Worm (Caenorhabditis elegans): Measurements from ENCODE around the gene Y5H2A.4.

The Y5H2A.4 gene

DNA sequence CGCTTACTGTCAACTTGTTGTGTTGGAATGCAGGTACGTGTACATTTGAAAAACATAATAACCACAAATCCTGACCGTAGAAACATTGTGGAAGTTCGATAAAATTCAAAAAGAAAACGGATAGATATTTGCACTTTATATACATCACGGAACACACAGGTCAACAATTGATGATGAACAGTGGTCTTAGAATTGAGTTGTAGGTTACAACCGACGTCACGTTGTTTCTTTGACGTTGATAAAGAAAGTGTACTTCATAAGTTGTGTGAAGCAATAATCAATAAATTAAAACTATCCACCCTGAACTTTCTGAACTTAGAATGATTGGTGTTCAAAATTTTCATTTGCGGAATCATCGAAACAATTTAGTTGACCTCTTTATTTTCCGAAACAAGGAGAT lies 2.4 kb downstream of the Y5H2A.4 start, which contains the start of gene Y5H2A.1:
TSS of gene Y5H2A.1 (minus strand) at position 101 of the 400 bp plus-strand sequence.
- no peak for TF ChIP-seq zip-8 (tag; optimal IDR thresholded peaks at IDR 0.05)
- TF ChIP-seq hlh-1 (tag; optimal IDR thresholded peaks at IDR 0.05): no peak
- no peak for TF ChIP-seq unc-120 (tag; optimal IDR thresholded peaks at IDR 0.05; ENCODE audit: poor library complexity, severe bottlenecking)
- TF ChIP-seq snpc-4 (tag; optimal IDR thresholded peaks at IDR 0.05): no peak
- no peak for TF ChIP-seq mls-2 (tag; optimal IDR thresholded peaks at IDR 0.05)
- TF ChIP-seq blmp-1 (tag; optimal IDR thresholded peaks at IDR 0.05): no peak
- no peak for TF ChIP-seq nhr-2 (tag; optimal IDR thresholded peaks at IDR 0.05)
- TF ChIP-seq flh-1 (GFP tag; optimal IDR thresholded peaks at IDR 0.05): no peak
- no peak for TF ChIP-seq sem-2 (GFP tag; optimal IDR thresholded peaks at IDR 0.05)
- no peak for TF ChIP-seq drap-1 (GFP tag; optimal IDR thresholded peaks at IDR 0.05)
- no peak for TF ChIP-seq pha-4 (tag; optimal IDR thresholded peaks at IDR 0.05)

DNA sequence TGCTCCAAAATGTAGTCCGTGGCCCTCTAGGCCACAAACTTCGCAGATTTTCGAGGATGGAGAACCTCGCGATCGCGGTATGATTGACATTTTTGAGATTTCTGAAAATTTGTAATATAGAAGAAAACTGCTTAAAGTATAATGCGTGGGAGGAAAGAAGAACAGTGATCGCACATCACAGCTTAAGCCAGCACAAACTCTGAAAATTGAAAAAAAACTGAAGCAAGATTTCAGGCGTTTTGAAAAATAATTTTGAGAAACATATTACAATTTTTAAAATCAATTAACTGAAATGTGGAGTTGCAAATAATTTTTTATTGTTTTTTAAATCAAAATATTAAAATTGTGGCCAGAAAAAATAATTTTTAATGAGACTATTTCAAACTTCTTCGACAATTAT lies 7.2 kb downstream of the Y5H2A.4 start, which contains the start of gene nhr-275:
TSS of gene nhr-275 (minus strand) at position 101 of the 400 bp plus-strand sequence.
- no peak for TF ChIP-seq ham-2 (GFP tag; optimal IDR thresholded peaks at IDR 0.05)
- no peak for TF ChIP-seq drap-1 (GFP tag; optimal IDR thresholded peaks at IDR 0.05)
- TF ChIP-seq bed-3 (GFP tag; optimal IDR thresholded peaks at IDR 0.05): no peak
- TF ChIP-seq elt-3 (tag; optimal IDR thresholded peaks at IDR 0.05): no peak
- no peak for TF ChIP-seq lsy-2 (tag; optimal IDR thresholded peaks at IDR 0.05)
- TF ChIP-seq zip-8 (tag; optimal IDR thresholded peaks at IDR 0.05): no peak
- no peak for TF ChIP-seq sem-2 (GFP tag; optimal IDR thresholded peaks at IDR 0.05)
- TF ChIP-seq lin-13 (tag; optimal IDR thresholded peaks at IDR 0.05): no peak
- TF ChIP-seq ceh-39 (tag; optimal IDR thresholded peaks at IDR 0.05): no peak
- TF ChIP-seq flh-1 (GFP tag; optimal IDR thresholded peaks at IDR 0.05): no peak
- no peak for TF ChIP-seq pha-4 (tag; optimal IDR thresholded peaks at IDR 0.05)
- TF ChIP-seq elt-1 (tag; optimal IDR thresholded peaks at IDR 0.05; ENCODE audit: borderline replicate concordance, insufficient read depth): no peak
- no peak for TF ChIP-seq nhr-76 (tag; optimal IDR thresholded peaks at IDR 0.05)
- TF ChIP-seq sptf-1 (tag; optimal IDR thresholded peaks at IDR 0.05): no peak

DNA sequence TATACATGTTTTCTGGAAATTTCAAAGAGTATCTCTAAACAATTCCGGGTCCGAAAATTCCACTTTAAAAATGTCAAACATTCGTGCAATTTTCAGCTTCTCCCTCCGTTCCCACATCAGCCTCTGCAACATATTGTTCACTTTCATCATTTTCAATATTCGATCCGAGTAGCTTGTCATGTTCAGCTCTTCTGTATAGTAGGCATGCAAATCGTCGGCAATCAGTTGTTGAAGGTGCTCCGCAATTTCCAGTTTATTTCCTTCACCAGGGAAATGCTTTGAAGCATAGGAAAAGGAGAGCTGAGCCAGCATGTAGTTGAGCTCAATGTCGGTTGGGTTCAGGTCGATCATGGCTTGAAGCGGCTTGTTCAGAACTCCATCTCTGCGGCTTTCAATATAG lies 9.2 kb downstream of the Y5H2A.4 start:
- TF ChIP-seq bed-3 (GFP tag; optimal IDR thresholded peaks at IDR 0.05): no peak
- no peak for TF ChIP-seq zip-8 (tag; optimal IDR thresholded peaks at IDR 0.05)
- no peak for TF ChIP-seq elt-1 (tag; optimal IDR thresholded peaks at IDR 0.05; ENCODE audit: borderline replicate concordance, insufficient read depth)
- TF ChIP-seq unc-39 (tag; optimal IDR thresholded peaks at IDR 0.05): no peak
- TF ChIP-seq nhr-28 (tag; optimal IDR thresholded peaks at IDR 0.05): no peak
- TF ChIP-seq hlh-1 (tag; optimal IDR thresholded peaks at IDR 0.05): no peak
- no peak for TF ChIP-seq ceh-83 (GFP tag; optimal IDR thresholded peaks at IDR 0.05)
- no peak for TF ChIP-seq nhr-76 (tag; optimal IDR thresholded peaks at IDR 0.05)
- no peak for TF ChIP-seq sem-2 (GFP tag; optimal IDR thresholded peaks at IDR 0.05)
- no peak for TF ChIP-seq snpc-4 (tag; optimal IDR thresholded peaks at IDR 0.05)
- no peak for TF ChIP-seq mls-2 (tag; optimal IDR thresholded peaks at IDR 0.05)
- no peak for TF ChIP-seq ces-1 (GFP tag; optimal IDR thresholded peaks at IDR 0.05)
- TF ChIP-seq ham-2 (GFP tag; optimal IDR thresholded peaks at IDR 0.05): no peak
- TF ChIP-seq ceh-43 (GFP tag; optimal IDR thresholded peaks at IDR 0.05): no peak
- TF ChIP-seq lin-32 (GFP tag; optimal IDR thresholded peaks at IDR 0.05): no peak
- no peak for TF ChIP-seq mep-1 (tag; optimal IDR thresholded peaks at IDR 0.05)

DNA sequence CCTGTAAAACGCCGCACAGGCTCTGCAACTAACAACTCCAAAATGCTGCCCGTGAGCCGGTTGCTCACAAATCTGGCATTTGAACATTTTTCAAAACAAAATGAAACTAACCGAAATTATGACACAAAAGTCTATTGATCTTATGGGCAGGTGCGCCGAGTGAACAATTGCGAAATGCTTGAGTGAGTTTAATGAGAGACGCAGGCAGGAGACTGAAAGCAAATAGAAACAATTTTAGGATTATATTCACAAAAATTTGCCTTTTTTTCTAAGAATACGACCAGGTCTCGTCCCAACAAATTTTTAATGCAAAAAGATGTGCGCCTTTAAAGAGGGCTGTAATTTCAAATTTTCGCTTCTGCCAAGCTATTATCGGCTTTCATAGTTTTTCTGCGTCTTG lies 9.7 kb downstream of the Y5H2A.4 start, which contains the start of gene nhr-183:
TSS of gene nhr-183 (minus strand) at position 180 of the 400 bp plus-strand sequence.
- TF ChIP-seq ces-1 (GFP tag; optimal IDR thresholded peaks at IDR 0.05) (no peak), lin-32 (GFP tag; optimal IDR thresholded peaks at IDR 0.05) (no peak), lsy-2 (tag; optimal IDR thresholded peaks at IDR 0.05) (no peak), elt-1 (tag; optimal IDR thresholded peaks at IDR 0.05; ENCODE audit: borderline replicate concordance, insufficient read depth) (no peak), unc-39 (tag; optimal IDR thresholded peaks at IDR 0.05) (no peak), snpc-4 (tag; optimal IDR thresholded peaks at IDR 0.05) (no peak), M03D4.4 (tag; optimal IDR thresholded peaks at IDR 0.05) (no peak), nhr-12 (tag; optimal IDR thresholded peaks at IDR 0.05) (no peak), ztf-11 (tag; optimal IDR thresholded peaks at IDR 0.05) (no peak), nhr-28 (tag; optimal IDR thresholded peaks at IDR 0.05) (no peak), sem-2 (GFP tag; optimal IDR thresholded peaks at IDR 0.05) (no peak), drap-1 (GFP tag; optimal IDR thresholded peaks at IDR 0.05) (no peak)

DNA sequence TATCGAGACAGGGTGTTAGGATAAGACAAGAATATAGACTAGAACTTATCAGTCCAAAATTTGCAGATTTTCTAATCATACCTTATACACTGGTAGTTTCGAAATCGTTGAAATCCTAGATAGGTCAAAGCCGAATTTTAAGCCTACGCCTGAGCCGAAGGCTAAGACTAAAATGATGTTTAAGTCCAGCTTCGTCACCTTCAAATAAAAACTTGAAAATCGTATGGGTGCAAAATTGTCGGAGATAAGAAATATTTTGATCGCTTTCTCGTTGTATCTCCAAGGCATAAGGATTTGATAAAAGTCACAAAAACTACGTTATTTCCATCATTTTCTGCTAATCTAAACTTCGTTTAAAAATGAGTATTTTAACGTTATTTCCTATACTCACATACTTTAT lies 13.5 kb downstream of the Y5H2A.4 start, which contains the start of gene F41B5.12:
TSS of gene F41B5.12 (plus strand) at position 301 of the 400 bp plus-strand sequence.
- TF ChIP-seq ceh-39 (tag; optimal IDR thresholded peaks at IDR 0.05): no peak
- no peak for TF ChIP-seq drap-1 (GFP tag; optimal IDR thresholded peaks at IDR 0.05)
- TF ChIP-seq lin-13 (tag; optimal IDR thresholded peaks at IDR 0.05): no peak
- TF ChIP-seq ham-2 (GFP tag; optimal IDR thresholded peaks at IDR 0.05): no peak
- no peak for TF ChIP-seq nhr-2 (tag; optimal IDR thresholded peaks at IDR 0.05)
- TF ChIP-seq pha-4 (tag; optimal IDR thresholded peaks at IDR 0.05): no peak
- TF ChIP-seq tbx-8 (GFP tag; optimal IDR thresholded peaks at IDR 0.05): no peak
- TF ChIP-seq nhr-237 (tag; optimal IDR thresholded peaks at IDR 0.05): no peak
- TF ChIP-seq M03D4.4 (tag; optimal IDR thresholded peaks at IDR 0.05): no peak
- TF ChIP-seq blmp-1 (tag; optimal IDR thresholded peaks at IDR 0.05): no peak
- TF ChIP-seq elt-3 (tag; optimal IDR thresholded peaks at IDR 0.05): no peak
- TF ChIP-seq sem-2 (GFP tag; optimal IDR thresholded peaks at IDR 0.05): no peak

All from whole organism, mixed stage, embryonic.